Fruit fly (Drosophila melanogaster) whole organism, embryonic: ENCODE measurements around the gene Hsp22.

Experiments used
- BEAF-32 ChIP-seq: fragments of 200-800 bp; sonication (Bioruptor generic); optimal IDR thresholded peaks from 3 replicates; lab custom pipeline; 2017; ENCODE audit warnings: missing biosample characterization, missing genetic modification characterization, mild to moderate bottlenecking, moderate library complexity, missing genetic modification reagents
- CG10267 ChIP-seq: fragments of 200-800 bp; sonication (Bioruptor generic); optimal IDR thresholded peaks from 2 replicates; lab custom pipeline; 2018; ENCODE audit warnings: missing biosample characterization, mild to moderate bottlenecking, missing genetic modification characterization, moderate library complexity
- CG12071 ChIP-seq: fragments of 200-800 bp; sonication (Bioruptor generic); optimal IDR thresholded peaks from 3 replicates; lab custom pipeline; 2018; ENCODE audit warnings: missing biosample characterization, mild to moderate bottlenecking, missing genetic modification characterization
- CG12155 ChIP-seq: fragments of 200-800 bp; sonication (Bioruptor generic); optimal IDR thresholded peaks from 3 replicates; lab custom pipeline; 2016; ENCODE audit warnings: missing biosample characterization, missing genetic modification characterization
- CG12942 ChIP-seq: fragments of 200-800 bp; sonication (Bioruptor generic); optimal IDR thresholded peaks from 3 replicates; lab custom pipeline; 2016; ENCODE audit warnings: missing biosample characterization, missing genetic modification characterization
- CG14050 ChIP-seq: fragments of 200-800 bp; sonication (Bioruptor generic); IDR thresholded peaks from 3 replicates; pipeline ENCODE4 v1.3.6; 2022; ENCODE audit warnings: missing biosample characterization, missing genetic modification characterization
- CG15269 ChIP-seq: fragments of 200-800 bp; sonication (Bioruptor generic); optimal IDR thresholded peaks from 2 replicates; lab custom pipeline; 2018; ENCODE audit warnings: missing biosample characterization, mild to moderate bottlenecking, missing genetic modification characterization, moderate library complexity
- CG15479 ChIP-seq: fragments of 200-800 bp; sonication (Bioruptor generic); optimal IDR thresholded peaks from 3 replicates; lab custom pipeline; 2019; ENCODE audit warnings: missing biosample characterization, mild to moderate bottlenecking, missing genetic modification characterization, moderate library complexity
- CG17802 ChIP-seq: fragments of 200-800 bp; sonication (Bioruptor generic); optimal IDR thresholded peaks from 2 replicates; lab custom pipeline; 2018; ENCODE audit warnings: missing biosample characterization, mild to moderate bottlenecking, missing genetic modification characterization, moderate library complexity
- CG4424 ChIP-seq: fragments of 200-800 bp; sonication (Bioruptor generic); optimal IDR thresholded peaks from 3 replicates; lab custom pipeline; 2016; ENCODE audit warnings: missing biosample characterization, missing genetic modification characterization
- CG4617 ChIP-seq: fragments of 200-800 bp; sonication (Bioruptor generic); optimal IDR thresholded peaks from 3 replicates; lab custom pipeline; 2016; ENCODE audit warnings: missing biosample characterization, missing genetic modification characterization, borderline replicate concordance
- CG4820 ChIP-seq: fragments of 200-800 bp; sonication (Bioruptor generic); optimal IDR thresholded peaks from 3 replicates; lab custom pipeline; 2016; ENCODE audit warnings: missing biosample characterization, missing genetic modification characterization
- CG4854 ChIP-seq: fragments of 200-800 bp; sonication (Bioruptor generic); optimal IDR thresholded peaks from 2 replicates; lab custom pipeline; 2016; ENCODE audit warnings: missing biosample characterization, missing genetic modification characterization, inconsistent platforms
- CG7271 ChIP-seq: fragments of 200-800 bp; sonication (Bioruptor generic); optimal IDR thresholded peaks from 2 replicates; lab custom pipeline; 2018; ENCODE audit warnings: missing biosample characterization, mild to moderate bottlenecking, missing genetic modification characterization, moderate library complexity
- CG7786 ChIP-seq: fragments of 200-800 bp; sonication (Bioruptor generic); optimal IDR thresholded peaks from 2 replicates; lab custom pipeline; 2016; ENCODE audit warnings: missing biosample characterization, missing genetic modification characterization
- CG7963 ChIP-seq: fragments of 200-800 bp; sonication (Bioruptor generic); IDR thresholded peaks from 3 replicates; pipeline ENCODE4 v1.3.6; 2022; ENCODE audit warnings: missing biosample characterization, missing genetic modification characterization; ENCODE audit not compliant: partially characterized antibody
- CG8281 ChIP-seq: fragments of 200-800 bp; sonication (Bioruptor generic); optimal IDR thresholded peaks from 2 replicates; lab custom pipeline; 2018; ENCODE audit warnings: missing biosample characterization, mild to moderate bottlenecking, missing genetic modification characterization, moderate library complexity
- Dbx ChIP-seq: fragments of 200-800 bp; sonication (Bioruptor generic); IDR thresholded peaks from 3 replicates; pipeline ENCODE4 v1.3.6; 2022; ENCODE audit warnings: missing biosample characterization, missing genetic modification characterization
- Dip3 ChIP-seq: fragments of 200-800 bp; sonication (Bioruptor generic); optimal IDR thresholded peaks from 3 replicates; lab custom pipeline; 2016; ENCODE audit warnings: missing biosample characterization, missing genetic modification characterization
- Dll ChIP-seq: fragments of 200-800 bp; sonication (Bioruptor generic); IDR thresholded peaks from 4 replicates; pipeline ENCODE4 v1.3.6; 2022; ENCODE audit warnings: missing biosample characterization, missing genetic modification characterization; ENCODE audit not compliant: partially characterized antibody
- Ets65A ChIP-seq: fragments of 200-800 bp; sonication (Bioruptor generic); peaks from one replicate; lab custom pipeline; 2016; ENCODE audit warnings: missing biosample characterization, missing genetic modification characterization
- Gug ChIP-seq: fragments of 200-800 bp; sonication (Bioruptor generic); IDR thresholded peaks from 4 replicates; pipeline ENCODE4 v1.3.6; 2022; ENCODE audit warnings: missing biosample characterization, missing genetic modification characterization
- Hr3 ChIP-seq: fragments of 200-800 bp; sonication (Bioruptor generic); optimal IDR thresholded peaks from 3 replicates; lab custom pipeline; 2016; ENCODE audit warnings: missing biosample characterization, missing genetic modification characterization
- Hr51 ChIP-seq, 2 experiments: fragments of 200-800 bp; sonication (Bioruptor generic); optimal IDR thresholded peaks; 2 replicates in 1 of 2; 3 replicates in 1 of 2; lab custom pipeline; 2016 to 2018; ENCODE audit warnings: missing biosample characterization in 2 of 2, missing genetic modification characterization in 2 of 2, mild to moderate bottlenecking in 1 of 2, moderate library complexity in 1 of 2
- MBD-R2 ChIP-seq: fragments of 200-800 bp; sonication (Bioruptor generic); IDR thresholded peaks from 2 replicates; pipeline ENCODE4 v1.3.6; 2022; ENCODE audit warnings: missing biosample characterization, missing genetic modification characterization
- NK7.1 ChIP-seq: fragments of 200-800 bp; sonication (Bioruptor generic); optimal IDR thresholded peaks from 3 replicates; lab custom pipeline; 2016; ENCODE audit warnings: missing biosample characterization, missing genetic modification characterization
- Oli ChIP-seq: fragments of 200-800 bp; sonication (Bioruptor generic); optimal IDR thresholded peaks from 2 replicates; lab custom pipeline; 2018; ENCODE audit warnings: missing biosample characterization, mild to moderate bottlenecking, missing genetic modification characterization, moderate library complexity
- Side ChIP-seq: fragments of 200-800 bp; sonication (Bioruptor generic); optimal IDR thresholded peaks from 2 replicates; lab custom pipeline; 2016; ENCODE audit warnings: missing biosample characterization, missing genetic modification characterization
- Sry-β ChIP-seq: fragments of 200-800 bp; sonication (Bioruptor generic); optimal IDR thresholded peaks from 2 replicates; lab custom pipeline; 2018; ENCODE audit warnings: missing biosample characterization, mild to moderate bottlenecking, missing genetic modification characterization, moderate library complexity
- ash1 ChIP-seq: fragments of 200-800 bp; sonication (Bioruptor generic); optimal IDR thresholded peaks from 2 replicates; lab custom pipeline; 2018; ENCODE audit warnings: missing biosample characterization, mild to moderate bottlenecking, missing genetic modification characterization
- bab2 ChIP-seq: fragments of 200-800 bp; sonication (Bioruptor generic); optimal IDR thresholded peaks from 2 replicates; lab custom pipeline; 2016; ENCODE audit warnings: missing biosample characterization, missing genetic modification characterization
- crol ChIP-seq: fragments of 200-800 bp; sonication (Bioruptor generic); IDR thresholded peaks from 2 replicates; pipeline ENCODE4 v1.3.6; 2022; ENCODE audit warnings: missing biosample characterization, missing genetic modification characterization
- cwo ChIP-seq: fragments of 200-800 bp; sonication (Bioruptor generic); optimal IDR thresholded peaks from 3 replicates; lab custom pipeline; 2017; ENCODE audit warnings: missing biosample characterization, missing genetic modification characterization, mild to moderate bottlenecking, moderate library complexity, missing genetic modification reagents
- dpn ChIP-seq, 2 experiments: fragments of 200-800 bp; sonication (Bioruptor generic); optimal IDR thresholded peaks; 3 replicates each; lab custom pipeline; 2016; ENCODE audit warnings: missing biosample characterization in 2 of 2, missing genetic modification characterization in 2 of 2
- hb ChIP-seq: fragments of 200-800 bp; sonication (Bioruptor generic); IDR thresholded peaks from 3 replicates; pipeline ENCODE4 v1.3.6; 2022; ENCODE audit warnings: missing biosample characterization, missing genetic modification characterization; ENCODE audit not compliant: partially characterized antibody
- inv ChIP-seq: fragments of 200-800 bp; sonication (Bioruptor generic); IDR thresholded peaks from 2 replicates; pipeline ENCODE4 v1.3.6; 2022; ENCODE audit warnings: missing biosample characterization, missing genetic modification characterization; ENCODE audit not compliant: partially characterized antibody
- lbe ChIP-seq: fragments of 200-800 bp; sonication (Bioruptor generic); optimal IDR thresholded peaks from 2 replicates; lab custom pipeline; 2016; ENCODE audit warnings: missing biosample characterization, mild to moderate bottlenecking, missing genetic modification characterization
- lov ChIP-seq, 2 experiments: fragments of 200-800 bp in 1 of 2; fragments of >200 bp in 1 of 2; sonication (Bioruptor generic) in 1 of 2; IDR thresholded peaks in 1 of 2; optimal IDR thresholded peaks in 1 of 2; 2 replicates in 1 of 2; 3 replicates in 1 of 2; pipeline versions ENCODE4 v1.3.6 to Lab custom; 2017 to 2022; ENCODE audit warnings: missing biosample characterization in 1 of 2, missing genetic modification characterization in 1 of 2
- luna ChIP-seq: fragments of 200-800 bp; sonication (Bioruptor generic); optimal IDR thresholded peaks from 2 replicates; lab custom pipeline; 2016; ENCODE audit warnings: missing biosample characterization, missing genetic modification characterization
- nau ChIP-seq: fragments of 200-800 bp; sonication (Bioruptor generic); optimal IDR thresholded peaks from 3 replicates; lab custom pipeline; 2017; ENCODE audit warnings: missing biosample characterization, mild to moderate bottlenecking, missing genetic modification characterization, missing genetic modification reagents
- nmo ChIP-seq: fragments of 200-800 bp; sonication (Bioruptor generic); optimal IDR thresholded peaks from 2 replicates; lab custom pipeline; 2018; ENCODE audit warnings: missing biosample characterization, mild to moderate bottlenecking, missing genetic modification characterization, moderate library complexity
- otp ChIP-seq: fragments of 200-800 bp; sonication (Bioruptor generic); IDR thresholded peaks from 3 replicates; pipeline ENCODE4, ENCODE4 v1.3.6; 2022; ENCODE audit warnings: missing biosample characterization, missing genetic modification characterization
- pho ChIP-seq: fragments of 200-800 bp; sonication (Bioruptor generic); optimal IDR thresholded peaks from 2 replicates; lab custom pipeline; 2016; ENCODE audit warnings: missing biosample characterization, missing genetic modification characterization
- psq ChIP-seq: fragments of 200-800 bp; sonication (Bioruptor generic); optimal IDR thresholded peaks from 2 replicates; lab custom pipeline; 2017; ENCODE audit warnings: missing biosample characterization, missing genetic modification characterization
- sc ChIP-seq, 3 experiments: fragments of >200 bp in 2 of 3; fragments of 200-800 bp in 1 of 3; sonication (Bioruptor generic) in 1 of 3; optimal IDR thresholded peaks; 2 replicates in 2 of 3; 3 replicates in 1 of 3; lab custom pipeline; 2017; ENCODE audit warnings: mild to moderate bottlenecking in 1 of 3, missing biosample characterization in 1 of 3, missing genetic modification characterization in 1 of 3, missing genetic modification reagents in 1 of 3
- sqz ChIP-seq: fragments of 200-800 bp; sonication (Bioruptor generic); optimal IDR thresholded peaks from 3 replicates; lab custom pipeline; 2018; ENCODE audit warnings: missing biosample characterization, mild to moderate bottlenecking, missing genetic modification characterization
- stc ChIP-seq: fragments of 200-800 bp; sonication (Bioruptor generic); IDR thresholded peaks from 2 replicates; pipeline ENCODE4 v1.3.6; 2022; ENCODE audit warnings: missing biosample characterization, missing genetic modification characterization
- wdn ChIP-seq: fragments of 200-800 bp; sonication (Bioruptor generic); IDR thresholded peaks from 2 replicates; pipeline ENCODE4 v1.3.6; 2022; ENCODE audit warnings: missing biosample characterization, missing genetic modification characterization
- z ChIP-seq: fragments of 200-800 bp; sonication (Bioruptor generic); IDR thresholded peaks from 3 replicates; pipeline ENCODE4 v1.3.6; 2022; ENCODE audit warnings: missing biosample characterization, missing genetic modification characterization
- zfh1 ChIP-seq: fragments of 200-800 bp; sonication (Bioruptor generic); IDR thresholded peaks from 3 replicates; pipeline ENCODE4 v1.3.6; 2022; ENCODE audit warnings: missing biosample characterization, missing genetic modification characterization

Gene Hsp22

DNA sequence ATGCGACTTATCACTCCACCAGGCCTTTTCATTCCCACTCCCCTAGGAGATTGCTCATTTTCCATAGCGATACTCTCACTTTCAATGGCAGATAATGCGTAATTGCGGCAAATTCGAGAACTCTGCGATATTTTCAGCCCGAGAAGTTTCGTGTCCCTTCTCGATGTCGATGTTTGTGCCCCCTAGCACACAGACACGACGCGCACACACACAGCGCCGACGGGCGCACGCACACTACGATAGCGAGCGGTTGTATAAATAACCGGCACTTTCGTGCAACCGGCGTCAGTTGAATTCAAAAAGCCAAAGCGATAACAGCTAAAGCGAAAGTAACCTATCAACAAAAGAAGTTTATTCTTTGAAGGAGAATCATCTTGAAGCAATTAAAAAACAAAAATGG is 8.9 kb downstream of the Hsp22 start, which contains the start of gene Hsp23 (continued):
- TF ChIP-seq Hr51 (GFP tag; optimal IDR thresholded peaks at IDR 0.05; lab: Kevin White, UChicago) (no peak), CG7786 (GFP tag; lab: Kevin White, UChicago) (no peak), crol (GFP tag; lab: Robert Waterston, UW) (no peak), stc (no peak), lov (optimal IDR thresholded peaks at IDR 0.05; lab: Kevin White, UChicago) (no peak), lov (GFP tag; IDR thresholded peaks at IDR 0.05; lab: Robert Waterston, UW) (no peak), CG12942 (GFP tag; lab: Kevin White, UChicago) (no peak), CG10267 (tag; lab: Kevin White, UChicago) (no peak), CG4820 (GFP tag; lab: Kevin White, UChicago) (no peak), nmo (no peak), CG8281 (tag; lab: Kevin White, UChicago) (no peak), CG15479 (GFP tag; lab: Kevin White, UChicago) (peak; percentile 97), CG12155 (GFP tag; lab: Kevin White, UChicago) (no peak), Dll (GFP tag; lab: Robert Waterston, UW) (peak; percentile 39; the same call in 1 of the 4 replicates), cwo (GFP tag; lab: Kevin White, UChicago) (no peak), Side (GFP tag; lab: Kevin White, UChicago) (no peak), otp (GFP tag; lab: Robert Waterston, UW) (no peak), BEAF-32 (GFP tag; lab: Kevin White, UChicago) (peak; percentile 27), inv (GFP tag; lab: Robert Waterston, UW) (no peak), Oli (no peak), psq (GFP tag; lab: Kevin White, UChicago) (no peak), CG12071 (GFP tag; lab: Kevin White, UChicago) (no peak), Dbx (GFP tag; lab: Robert Waterston, UW) (no peak), Ets65A (GFP tag; lab: Kevin White, UChicago) (no peak), CG7963 (no peak; the same call in 2 of the 3 replicates), Hr3 (GFP tag; lab: Kevin White, UChicago) (no peak), CG15269 (tag; lab: Kevin White, UChicago) (no peak), Dip3 (no peak), sqz (GFP tag; lab: Kevin White, UChicago) (no peak), CG17802 (tag; lab: Kevin White, UChicago) (no peak), nau (no peak), hb (GFP tag; lab: Robert Waterston, UW) (no peak), CG7271 (tag; lab: Kevin White, UChicago) (no peak), wdn (no peak), CG4617 (GFP tag; lab: Kevin White, UChicago) (no peak), z (GFP tag; lab: Robert Waterston, UW) (no peak), Gug (GFP tag; lab: Robert Waterston, UW) (no peak), Sry-β (GFP tag; lab: Kevin White, UChicago) (no peak), dpn (GFP tag; optimal IDR thresholded peaks at IDR 0.05; lab: Kevin White, UChicago) (no peak), bab2 (GFP tag; lab: Kevin White, UChicago) (no peak), CG14050 (no peak), luna (GFP tag; lab: Kevin White, UChicago) (no peak), NK7.1 (GFP tag; lab: Kevin White, UChicago) (no peak), MBD-R2 (GFP tag; lab: Robert Waterston, UW) (0 out of 2 replicates have a peak, but pooled peaks have one; percentile 9), lbe (GFP tag; lab: Kevin White, UChicago) (peak; percentile 65), sc (optimal IDR thresholded peaks at IDR 0.05; lab: Kevin White, UChicago) (no peak), sc (GFP tag; optimal IDR thresholded peaks at IDR 0.05; lab: Kevin White, UChicago) (no peak), CG4854 (GFP tag; lab: Kevin White, UChicago) (no peak), zfh1 (GFP tag; lab: Robert Waterston, UW) (no peak), CG4424 (no peak), ash1 (GFP tag; lab: Kevin White, UChicago) (no peak), pho (GFP tag; lab: Kevin White, UChicago) (no peak)
